Worm (Caenorhabditis elegans): Measurements from ENCODE around the gene C27F2.7.

The C27F2.7 gene

DNA sequence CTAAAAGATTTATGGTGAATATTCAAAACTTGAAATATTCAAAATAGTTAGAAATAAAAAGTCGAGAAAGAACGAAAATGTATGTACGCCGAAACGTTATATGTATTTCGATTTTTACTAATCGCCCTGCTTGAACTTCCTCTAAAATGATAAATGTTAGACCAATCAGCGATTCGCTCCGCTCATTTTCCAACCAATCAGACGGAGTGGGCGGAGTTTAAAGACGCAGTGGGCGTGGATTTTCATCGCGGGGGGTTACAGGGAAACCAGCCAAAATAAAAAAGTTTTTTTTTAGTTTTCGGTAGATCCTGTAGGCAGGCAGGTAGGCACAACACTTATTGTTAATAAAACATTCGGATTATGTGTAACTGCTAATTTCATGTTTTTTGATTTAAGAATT is 31.3 kb downstream of the C27F2.7 start:
- TF ChIP-seq ceh-34 (tag; optimal IDR thresholded peaks at IDR 0.05) = no peak
- peak; percentile 90 for TF ChIP-seq nfya-1 (tag; optimal IDR thresholded peaks at IDR 0.05)

DNA sequence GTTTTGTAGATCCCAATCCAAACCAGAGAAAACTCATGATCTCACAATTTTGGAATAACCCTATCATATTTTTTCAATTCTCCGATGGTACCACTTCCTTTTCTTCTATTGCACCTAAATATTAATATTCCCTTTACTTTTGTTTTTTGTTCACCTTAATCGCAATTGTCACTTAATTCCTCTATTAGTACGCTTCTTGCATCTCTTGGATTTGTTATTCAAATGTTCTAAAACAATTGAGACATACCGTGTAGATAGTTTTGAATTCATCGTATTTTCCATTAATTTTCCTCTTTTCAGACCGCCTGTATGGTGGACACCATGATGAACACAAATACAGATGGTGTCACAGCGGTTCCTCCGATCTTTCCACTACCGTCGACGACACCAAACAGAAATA is 32.5 kb downstream of the C27F2.7 start, which contains the start of gene flh-2:
TSS of gene flh-2 (plus strand) at position 301 of the 400 bp plus-strand sequence.
- no peak for TF ChIP-seq tbx-2 (tag; optimal IDR thresholded peaks at IDR 0.05)
- no peak for TF ChIP-seq fkh-6 (tag; optimal IDR thresholded peaks at IDR 0.05)
- no peak for TF ChIP-seq ceh-34 (tag; optimal IDR thresholded peaks at IDR 0.05)
- TF ChIP-seq pag-3 (tag; optimal IDR thresholded peaks at IDR 0.05; ENCODE audit: borderline replicate concordance) = no peak
- no peak for TF ChIP-seq unc-3 (GFP tag; conservative IDR thresholded peaks at IDR 0.05)
- no peak for TF ChIP-seq unc-3 (tag; optimal IDR thresholded peaks at IDR 0.05)
- no peak for TF ChIP-seq pha-4 (tag; optimal IDR thresholded peaks at IDR 0.05)
- TF ChIP-seq ztf-16 (tag; optimal IDR thresholded peaks at IDR 0.05) = no peak

DNA sequence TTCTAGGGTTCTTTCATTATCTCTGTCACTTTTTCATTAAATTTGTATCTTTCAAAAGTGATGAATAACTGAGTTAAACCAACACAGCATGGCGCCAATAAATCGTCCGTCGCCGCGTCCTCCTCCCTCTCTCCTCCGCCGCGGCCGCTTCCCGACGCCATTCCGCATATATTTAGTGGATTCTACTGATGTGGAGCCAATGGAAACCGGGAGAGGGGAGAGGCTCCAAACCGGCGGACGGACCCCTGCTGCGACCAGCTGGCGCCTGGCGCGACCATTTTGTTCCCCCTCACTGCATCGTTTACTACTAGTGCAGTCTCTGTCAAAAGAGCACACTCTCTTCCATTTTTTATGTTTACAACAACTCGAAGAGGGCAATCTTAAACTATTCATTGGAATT is 33.1 kb downstream of the C27F2.7 start:
- TF ChIP-seq ceh-24 (tag; optimal IDR thresholded peaks at IDR 0.05) (no peak), elt-4 (tag; optimal IDR thresholded peaks at IDR 0.05) (peak; percentile 20)

ce11 chrIII:4950345-4950744 is 33.9 kb downstream of the C27F2.7 start:
- TF ChIP-seq C38D4.7 (GFP tag; optimal IDR thresholded peaks at IDR 0.05) = no peak
- no peak for TF ChIP-seq ceh-2 (tag; optimal IDR thresholded peaks at IDR 0.05)
- TF ChIP-seq tbx-2 (tag; optimal IDR thresholded peaks at IDR 0.05) = no peak
- TF ChIP-seq rnt-1 (tag; optimal IDR thresholded peaks at IDR 0.05) = no peak
- TF ChIP-seq pha-4 (tag; optimal IDR thresholded peaks at IDR 0.05) = no peak

DNA sequence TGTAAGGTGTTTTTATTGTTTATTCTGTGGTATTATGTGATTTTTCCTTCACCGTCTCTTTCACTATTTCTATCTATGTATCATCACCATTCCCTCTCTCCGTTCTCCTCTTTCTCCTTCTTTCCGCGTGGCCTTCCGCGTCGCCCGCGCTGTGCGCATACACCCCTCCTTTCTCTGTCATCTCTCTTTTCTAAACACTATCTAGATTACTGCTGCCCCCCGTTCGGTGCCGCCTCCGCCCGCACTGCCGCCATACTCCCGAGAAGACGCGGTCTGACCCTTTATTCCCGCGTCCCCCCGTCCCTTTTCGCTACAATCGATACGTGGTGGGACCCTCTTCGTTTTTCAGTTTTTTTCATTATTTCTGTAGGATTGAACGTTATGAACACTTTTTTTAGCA is 35.7 kb downstream of the C27F2.7 start:
- TF ChIP-seq eyg-1 (tag; optimal IDR thresholded peaks at IDR 0.05) (no peak), ceh-19 (GFP tag; optimal IDR thresholded peaks at IDR 0.05) (peak; percentile 17), pax-1 (tag; optimal IDR thresholded peaks at IDR 0.05) (no peak), T23F11.4 (GFP tag; optimal IDR thresholded peaks at IDR 0.05) (peak; percentile 43), ref-2 (tag; optimal IDR thresholded peaks at IDR 0.05) (peak; percentile 14), dmd-4 (tag; optimal IDR thresholded peaks at IDR 0.05; ENCODE audit: borderline replicate concordance) (peak; percentile 45), K02D7.2 (tag; optimal IDR thresholded peaks at IDR 0.05) (no peak), tbx-2 (tag; optimal IDR thresholded peaks at IDR 0.05) (peak; percentile 41), F13H6.1 (tag; optimal IDR thresholded peaks at IDR 0.05) (peak; percentile 47), C08G9.2 (tag; optimal IDR thresholded peaks at IDR 0.05) (peak; percentile 42), ets-4 (tag; optimal IDR thresholded peaks at IDR 0.05) (peak; percentile 27), hlh-30 (tag; optimal IDR thresholded peaks at IDR 0.05; ENCODE audit: insufficient read depth) (peak; percentile 23), fkh-10 (GFP tag; optimal IDR thresholded peaks at IDR 0.05) (no peak), ceh-30 (tag; optimal IDR thresholded peaks at IDR 0.05) (no peak), ceh-34 (tag; optimal IDR thresholded peaks at IDR 0.05) (peak; percentile 49), ceh-31 (tag; optimal IDR thresholded peaks at IDR 0.05) (peak; percentile 50), rnt-1 (tag; optimal IDR thresholded peaks at IDR 0.05) (peak; percentile 23), unc-3 (GFP tag; conservative IDR thresholded peaks at IDR 0.05) (no peak), unc-3 (tag; optimal IDR thresholded peaks at IDR 0.05) (no peak), tbx-7 (tag; optimal IDR thresholded peaks at IDR 0.05) (peak; percentile 4), sdc-2 (tag; optimal IDR thresholded peaks at IDR 0.05) (peak; percentile 49), pros-1 (tag; optimal IDR thresholded peaks at IDR 0.05) (peak; percentile 30), nfya-1 (tag; optimal IDR thresholded peaks at IDR 0.05) (peak; percentile 11)

DNA sequence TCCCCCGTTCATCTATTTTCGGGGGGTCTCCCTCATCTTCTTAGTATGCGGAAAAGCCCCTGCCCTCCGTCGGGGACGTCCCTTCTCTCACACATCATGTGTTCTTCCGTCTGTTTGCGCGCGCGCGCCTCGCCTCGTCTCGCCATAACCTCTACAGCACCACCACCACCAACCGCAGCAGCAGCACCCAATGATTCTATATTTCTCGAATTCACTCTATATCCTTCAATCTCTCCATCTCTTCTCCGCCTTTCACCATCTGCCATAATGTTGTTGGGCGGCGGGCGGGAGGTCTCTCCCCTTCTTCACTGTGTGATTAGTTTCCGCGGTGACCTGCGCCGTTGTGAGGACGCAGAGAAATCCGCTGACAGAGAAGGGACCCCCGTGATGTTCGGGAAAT is 36.9 kb downstream of the C27F2.7 start:
- peak; percentile 84 for TF ChIP-seq ceh-34 (tag; optimal IDR thresholded peaks at IDR 0.05)
- peak; percentile 85 for TF ChIP-seq rnt-1 (tag; optimal IDR thresholded peaks at IDR 0.05)
- no peak for TF ChIP-seq pqm-1 (tag; optimal IDR thresholded peaks at IDR 0.05)
- no peak for TF ChIP-seq ttx-3 (tag; optimal IDR thresholded peaks at IDR 0.05)
- no peak for TF ChIP-seq ceh-22 (tag; optimal IDR thresholded peaks at IDR 0.05)
- TF ChIP-seq C38D4.7 (GFP tag; optimal IDR thresholded peaks at IDR 0.05) = peak; percentile 18
- no peak for TF ChIP-seq ztf-16 (tag; optimal IDR thresholded peaks at IDR 0.05)
- TF ChIP-seq lim-6 (tag; optimal IDR thresholded peaks at IDR 0.05) = no peak
- TF ChIP-seq dve-1 (tag; optimal IDR thresholded peaks at IDR 0.05) = no peak
- peak; percentile 73 for TF ChIP-seq nfya-1 (tag; optimal IDR thresholded peaks at IDR 0.05)
- TF ChIP-seq sox-4 (tag; optimal IDR thresholded peaks at IDR 0.05) = peak; percentile 6
- peak; percentile 46 for TF ChIP-seq ceh-2 (tag; optimal IDR thresholded peaks at IDR 0.05)
- TF ChIP-seq K02D7.2 (tag; optimal IDR thresholded peaks at IDR 0.05) = peak; percentile 37
- no peak for TF ChIP-seq ceh-30 (tag; optimal IDR thresholded peaks at IDR 0.05)
- TF ChIP-seq ceh-18 (tag; optimal IDR thresholded peaks at IDR 0.05) = peak; percentile 24
- peak; percentile 86 for TF ChIP-seq tbx-2 (tag; optimal IDR thresholded peaks at IDR 0.05)
- no peak for TF ChIP-seq pax-1 (tag; optimal IDR thresholded peaks at IDR 0.05)
- TF ChIP-seq ceh-24 (tag; optimal IDR thresholded peaks at IDR 0.05) = no peak
- TF ChIP-seq fax-1 (tag; optimal IDR thresholded peaks at IDR 0.05) = peak; percentile 52
- TF ChIP-seq K09A11.1 (tag; optimal IDR thresholded peaks at IDR 0.05; ENCODE audit: insufficient read depth) = no peak
- TF ChIP-seq dmd-4 (tag; optimal IDR thresholded peaks at IDR 0.05; ENCODE audit: borderline replicate concordance) = peak; percentile 71
- peak; percentile 47 for TF ChIP-seq pros-1 (tag; optimal IDR thresholded peaks at IDR 0.05)
- TF ChIP-seq nhr-11 (tag; optimal IDR thresholded peaks at IDR 0.05) = no peak
- peak; percentile 80 for TF ChIP-seq ref-2 (tag; optimal IDR thresholded peaks at IDR 0.05)

Measured in whole organism, late embryonic.